Worm (Caenorhabditis elegans) whole organism, L4/young adult: ENCODE measurements around the gene nsy-4.
"Not testable (repeated sequence)": the region's sequence is repeated elsewhere in the genome, so short reads cannot be mapped to it uniquely, and the experiment has no call there.

Source experiments
- W03F9.2 ChIP-seq: fragments of 150-350 bp; optimal IDR thresholded peaks from 2 replicates; lab custom pipeline; 2014; ENCODE audit warnings: missing biosample characterization, missing genetic modification characterization
- dao-5 ChIP-seq: sonication (generic microtip); optimal IDR thresholded peaks from 2 replicates; lab custom pipeline; 2016; ENCODE audit warnings: missing genotype, missing genetic modification characterization, moderate library complexity, missing compliant biosample characterization
- him-1 ChIP-seq: sonication (generic microtip); optimal IDR thresholded peaks from 2 replicates; lab custom pipeline; 2016; ENCODE audit warnings: missing genotype, missing genetic modification reagents, missing genetic modification characterization, missing compliant biosample characterization

Gene nsy-4

ce11 chrIV:2322998-2323397 lies at the start of gene nsy-4:
TSS of gene nsy-4 (plus strand) at chrIV:2323271.
- TF ChIP-seq him-1 (tag; lab: Kevin White, UChicago) (no peak), W03F9.2 (tag; lab: Kevin White, UChicago) (no peak), dao-5 (tag; lab: Kevin White, UChicago) (no peak)

- TF ChIP-seq him-1, dao-5, W03F9.2 (tag; lab: Kevin White, UChicago): not testable (repeated sequence)
Observed at ce11 chrIV:2275545-2275944, 47.5 kb upstream of the nsy-4 start, which contains the start of gene M70.5. TSS of gene M70.5 (minus strand) at chrIV:2275622.

DNA sequence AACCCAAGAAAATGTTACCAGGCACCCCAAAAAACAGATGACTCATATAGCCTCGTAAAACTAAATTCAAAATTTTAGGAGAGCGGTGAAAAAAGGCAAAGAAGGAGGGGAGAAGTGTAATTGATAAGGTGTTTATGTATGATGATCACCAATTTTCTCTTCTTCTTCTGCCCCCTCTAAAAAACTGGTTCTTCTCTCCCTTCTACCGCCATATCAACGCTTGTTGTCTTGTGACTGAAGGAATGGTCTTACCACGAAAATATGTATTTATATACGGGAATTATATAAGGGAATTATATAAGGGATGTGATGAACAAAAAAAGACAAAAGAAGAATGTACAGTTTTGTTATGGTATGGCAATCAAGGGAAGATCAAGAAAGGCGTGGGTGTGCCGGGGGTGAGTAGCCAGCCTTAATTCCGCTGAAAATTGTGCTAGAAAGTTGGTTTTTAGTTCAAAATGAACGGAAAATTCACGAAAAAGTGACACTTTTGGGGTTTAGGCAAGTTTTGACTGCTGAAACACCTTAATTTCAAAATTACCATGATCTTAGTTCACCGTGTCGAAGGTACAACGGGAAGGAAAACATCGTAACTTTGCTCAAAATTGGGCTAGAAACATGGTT lies 41.6 kb upstream of the nsy-4 start:
- TF ChIP-seq him-1 (tag; lab: Kevin White, UChicago) (no peak), dao-5 (tag; lab: Kevin White, UChicago) (no peak), W03F9.2 (tag; lab: Kevin White, UChicago) (no peak)

DNA sequence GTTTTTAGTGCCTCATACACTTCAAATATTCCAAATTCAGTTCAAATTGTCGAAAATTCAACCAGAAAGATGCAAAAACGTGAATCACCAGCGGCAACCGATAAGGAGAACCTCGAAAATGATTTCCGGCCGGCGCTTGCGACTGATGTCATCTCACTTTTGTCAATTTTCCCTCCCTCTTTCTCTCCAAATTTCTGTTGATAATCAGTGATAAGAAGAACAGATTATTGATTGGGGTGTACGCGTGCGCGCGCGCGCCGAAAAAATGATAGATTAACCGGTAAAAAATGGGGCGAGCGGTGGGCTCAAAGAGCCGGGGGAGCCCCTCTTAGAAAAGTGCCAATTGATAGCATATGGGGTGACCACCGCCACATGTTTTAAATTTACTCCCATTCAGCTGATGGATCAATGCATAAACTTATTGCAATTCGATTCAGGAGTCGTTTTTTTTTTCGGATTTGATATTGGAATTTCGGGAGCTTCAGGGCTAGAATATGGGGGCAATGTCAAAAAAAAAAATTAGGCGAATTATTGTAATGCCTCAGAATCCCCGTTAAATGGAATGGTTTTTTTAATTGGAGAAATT lies 38.5 kb upstream of the nsy-4 start:
- no peak for TF ChIP-seq W03F9.2 (tag; lab: Kevin White, UChicago)
- no peak for TF ChIP-seq him-1 (tag; lab: Kevin White, UChicago)
- TF ChIP-seq dao-5 (tag; lab: Kevin White, UChicago) = no peak

DNA sequence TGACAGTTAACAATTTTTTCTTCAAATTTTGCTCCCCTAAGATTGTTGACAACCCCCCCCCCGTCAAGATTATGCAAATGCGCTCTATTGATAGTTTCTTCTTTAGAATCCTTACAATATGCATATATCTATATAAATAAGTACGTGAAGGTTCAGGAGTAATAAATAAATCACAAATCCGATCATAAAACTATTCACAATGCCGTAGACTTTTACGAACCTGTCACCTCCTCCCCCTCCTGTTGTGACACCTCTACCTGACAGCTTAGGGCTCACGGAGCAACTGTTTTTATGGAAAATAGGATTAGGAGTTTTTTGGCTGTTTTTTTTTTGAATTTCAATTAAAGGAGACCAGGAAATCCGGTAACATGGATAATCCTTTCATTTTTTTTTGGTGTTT lies 31.0 kb upstream of the nsy-4 start:
- no peak for TF ChIP-seq dao-5 (tag; lab: Kevin White, UChicago)
- no peak for TF ChIP-seq him-1 (tag; lab: Kevin White, UChicago)
- no peak for TF ChIP-seq W03F9.2 (tag; lab: Kevin White, UChicago)

- TF ChIP-seq W03F9.2 (tag; lab: Kevin White, UChicago) (no peak), dao-5 (tag; lab: Kevin White, UChicago) (no peak), him-1 (tag; lab: Kevin White, UChicago) (no peak)
Observed at ce11 chrIV:2296639-2297038, 26.4 kb upstream of the nsy-4 start.

ce11 chrIV:2298388-2298787 lies 24.7 kb upstream of the nsy-4 start:
- TF ChIP-seq W03F9.2 (tag; lab: Kevin White, UChicago) (no peak), him-1 (tag; lab: Kevin White, UChicago) (no peak)

DNA sequence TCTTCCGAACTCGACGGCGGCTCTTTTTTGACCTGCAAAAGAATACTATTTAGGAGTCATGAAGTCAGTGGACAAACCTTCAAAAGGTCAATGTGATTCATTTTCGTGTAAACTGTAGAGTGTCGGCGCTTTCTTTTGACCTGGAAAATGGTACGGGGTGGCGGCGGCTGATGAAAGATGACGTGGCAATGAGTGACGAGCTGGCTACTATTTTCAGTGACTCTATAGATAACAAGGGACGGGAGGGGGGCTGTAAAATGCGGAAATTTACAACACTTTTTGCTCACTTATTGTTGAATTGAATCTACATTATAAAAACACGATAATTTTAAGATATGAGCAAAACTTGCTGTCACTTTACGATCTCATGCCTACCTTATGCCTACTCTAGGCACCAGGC lies 22.9 kb upstream of the nsy-4 start, which contains the start of gene lin-1:
lin-1 (minus strand) TSS at position 101 of the 400 bp plus-strand sequence.
- TF ChIP-seq W03F9.2 (tag; lab: Kevin White, UChicago) (no peak), him-1 (tag; lab: Kevin White, UChicago) (no peak), dao-5 (tag; lab: Kevin White, UChicago) (no peak)

DNA sequence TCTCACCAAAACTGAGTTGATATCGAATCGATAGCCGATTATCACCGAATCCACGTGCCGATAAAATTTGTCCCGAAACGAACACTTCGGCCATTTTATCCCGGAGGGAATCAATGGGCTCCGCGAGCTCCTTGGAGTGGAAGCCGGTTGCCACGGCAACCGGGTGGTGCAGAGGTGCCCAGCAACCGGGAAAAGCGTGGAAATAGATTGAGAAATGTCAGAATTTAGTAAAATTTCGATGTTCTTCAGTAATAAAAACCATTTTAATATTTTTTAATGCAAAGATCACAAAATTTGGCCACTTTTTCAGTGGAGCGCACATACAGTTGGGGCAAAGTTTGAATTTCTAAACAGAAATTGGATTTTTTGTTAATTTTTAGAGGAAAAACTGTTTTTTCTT lies 16.6 kb upstream of the nsy-4 start, which contains the start of gene mksr-2:
mksr-2 (minus strand) TSS at position 101 of the 400 bp plus-strand sequence.
- no peak for TF ChIP-seq him-1 (tag; lab: Kevin White, UChicago)
- TF ChIP-seq dao-5 (tag; lab: Kevin White, UChicago) = no peak
- TF ChIP-seq W03F9.2 (tag; lab: Kevin White, UChicago) = no peak

- no peak for TF ChIP-seq dao-5 (tag; lab: Kevin White, UChicago)
- no peak for TF ChIP-seq W03F9.2 (tag; lab: Kevin White, UChicago)
- no peak for TF ChIP-seq him-1 (tag; lab: Kevin White, UChicago)
Observed at ce11 chrIV:2307374-2307773, 15.7 kb upstream of the nsy-4 start.

DNA sequence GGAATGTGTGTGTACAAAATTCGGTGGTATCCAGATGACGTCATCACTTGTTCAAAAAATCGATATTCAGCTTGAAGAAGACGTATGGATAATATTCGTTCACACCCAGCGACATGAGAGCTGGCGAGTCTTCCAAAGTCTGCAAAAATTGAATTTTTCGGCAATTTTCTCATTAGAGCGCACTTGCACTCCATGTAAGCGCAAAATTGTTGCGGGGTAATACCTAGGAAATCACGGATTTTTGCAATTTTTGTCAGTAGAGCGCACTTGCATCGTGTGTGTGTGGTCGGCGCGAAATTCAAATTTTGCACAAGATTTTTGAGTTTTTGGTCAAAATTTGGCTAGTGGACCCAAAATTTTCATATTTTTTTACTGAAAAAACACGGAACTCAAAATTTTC lies 14.9 kb upstream of the nsy-4 start:
- TF ChIP-seq him-1 (tag; lab: Kevin White, UChicago) (no peak), dao-5 (tag; lab: Kevin White, UChicago) (no peak), W03F9.2 (tag; lab: Kevin White, UChicago) (no peak)

- no peak for TF ChIP-seq him-1 (tag; lab: Kevin White, UChicago)
- TF ChIP-seq W03F9.2 (tag; lab: Kevin White, UChicago) = no peak
- TF ChIP-seq dao-5 (tag; lab: Kevin White, UChicago) = no peak
Observed at ce11 chrIV:2311554-2311953, 11.5 kb upstream of the nsy-4 start.

DNA sequence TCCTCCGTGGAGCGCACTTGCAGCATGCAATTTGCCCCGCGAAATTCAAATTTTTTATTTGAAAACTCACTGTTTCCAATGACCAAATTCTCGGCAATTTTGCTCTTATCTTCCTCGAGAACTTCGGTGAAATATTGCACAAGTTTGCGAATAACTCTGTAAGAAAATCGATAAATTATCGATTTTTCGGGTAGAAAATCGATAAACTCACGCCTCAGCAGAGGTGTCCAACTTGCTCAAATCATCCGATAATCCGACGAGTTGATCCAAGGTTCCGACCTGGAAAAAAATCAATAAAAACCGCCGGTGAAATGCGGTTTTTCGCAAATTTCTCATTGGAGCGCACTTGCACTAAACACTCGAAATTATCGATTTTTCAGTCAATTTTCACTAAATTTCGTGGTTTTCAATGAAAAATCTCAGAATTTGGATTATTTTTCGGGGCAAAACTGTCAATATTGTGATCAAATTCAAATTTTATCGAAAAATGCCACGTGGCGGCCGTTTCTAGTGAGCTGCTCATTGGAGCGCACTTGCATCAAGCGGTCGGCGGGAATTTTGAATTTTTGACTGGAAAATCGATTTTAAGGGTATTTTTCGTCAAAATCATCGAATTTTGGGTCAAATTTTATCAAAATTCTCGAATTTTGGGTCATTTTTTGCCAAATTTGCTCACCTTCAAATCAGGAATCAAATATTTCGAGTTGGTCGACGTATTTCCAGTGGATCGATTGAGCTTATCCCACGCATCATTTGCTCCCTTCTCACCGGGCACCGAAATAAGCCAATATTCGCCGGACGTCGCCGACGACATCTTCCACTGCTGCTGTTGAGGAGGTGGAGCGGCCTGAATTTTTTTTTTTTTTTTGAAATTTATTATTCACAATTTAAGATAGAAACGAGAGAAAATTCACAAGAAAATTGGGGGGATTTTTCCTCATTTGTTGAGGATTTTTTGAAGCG lies 9.1 kb upstream of the nsy-4 start, which contains the start of gene vha-11:
vha-11 (minus strand) TSS at position 847 of the 963 bp plus-strand sequence.
- no peak for TF ChIP-seq W03F9.2 (tag; lab: Kevin White, UChicago)
- TF ChIP-seq him-1 (tag; lab: Kevin White, UChicago) = no peak
- TF ChIP-seq dao-5 (tag; lab: Kevin White, UChicago) = no peak
